Fruit fly (Drosophila melanogaster): ENCODE measurements around the gene OdsH.
A peak's percentile ranks its signal among the peaks of the same experiment; 100 is the strongest.

The OdsH gene

dm6 chrX:17768130-17768697 lies 22.6 kb upstream of the OdsH start, which contains the start of gene unc-4 (continued):
- TF ChIP-seq H15 (GFP tag; IDR thresholded peaks at IDR 0.05) (no peak), Dll (GFP tag; IDR thresholded peaks at IDR 0.05; ENCODE audit: partially characterized antibody) (0 out of 4 replicates have a peak, but pooled peaks have one; percentile 29), Nf-YB (GFP tag; optimal IDR thresholded peaks at IDR 0.05) (peak; percentile 99), slou (GFP tag; optimal IDR thresholded peaks at IDR 0.05) (no peak), CG33213 (GFP tag; optimal IDR thresholded peaks at IDR 0.05) (no peak), Opbp (GFP tag; IDR thresholded peaks at IDR 0.05; ENCODE audit: partially characterized antibody) (peak; percentile 11; the same call in 1 of the 3 replicates), Vsx1 (GFP tag; optimal IDR thresholded peaks at IDR 0.05) (peak; percentile 34), CG8478 (optimal IDR thresholded peaks at IDR 0.05) (peak; percentile 100), grn (GFP tag; optimal IDR thresholded peaks at IDR 0.05) (no peak), CG5953 (GFP tag; IDR thresholded peaks at IDR 0.05) (no peak), nmo (GFP tag; optimal IDR thresholded peaks at IDR 0.05) (peak; percentile 68), CG4360 (GFP tag; IDR thresholded peaks at IDR 0.05) (peak; percentile 94), CG7745 (tag; optimal IDR thresholded peaks at IDR 0.05) (no peak), CG1529 (GFP tag; optimal IDR thresholded peaks at IDR 0.05) (no peak), schlank (tag; optimal IDR thresholded peaks at IDR 0.05) (no peak), prd (optimal IDR thresholded peaks at IDR 0.05) (no peak), prd (GFP tag; IDR thresholded peaks at IDR 0.05) (no peak; the same call in 2 of the 3 replicates), MESR4 (GFP tag; optimal IDR thresholded peaks at IDR 0.05) (no peak), cg (GFP tag; optimal IDR thresholded peaks at IDR 0.05) (peak; percentile 80), abd-A (tag; optimal IDR thresholded peaks at IDR 0.05) (peak; percentile 97), HmgZ (tag; optimal IDR thresholded peaks at IDR 0.05) (peak; percentile 45), sob (GFP tag; IDR thresholded peaks at IDR 0.05) (no peak), Jarid2 (GFP tag; optimal IDR thresholded peaks at IDR 0.05) (peak; percentile 82), CG42726 (GFP tag; IDR thresholded peaks at IDR 0.05; ENCODE audit: partially characterized antibody) (peak; percentile 40; the same call in 1 of the 2 replicates), tll (GFP tag; optimal IDR thresholded peaks at IDR 0.05) (peak; percentile 63 to 98), CG13424 (tag; optimal IDR thresholded peaks at IDR 0.05) (no peak), CG11504 (tag; optimal IDR thresholded peaks at IDR 0.05) (no peak), stc (GFP tag; IDR thresholded peaks at IDR 0.05) (peak; percentile 17; the same call in 1 of the 2 replicates), Antp (GFP tag; optimal IDR thresholded peaks at IDR 0.05) (no peak), CG2889 (GFP tag; IDR thresholded peaks at IDR 0.05) (no peak), CG15269 (tag; optimal IDR thresholded peaks at IDR 0.05) (no peak), ap (GFP tag; IDR thresholded peaks at IDR 0.05) (no peak), CG4282 (GFP tag; optimal IDR thresholded peaks at IDR 0.05) (no peak), chif (GFP tag; optimal IDR thresholded peaks at IDR 0.05) (peak in 1 of 2 experiments; percentile 15), ken (GFP tag; IDR thresholded peaks at IDR 0.05) (no peak), Doc2 (GFP tag; IDR thresholded peaks at IDR 0.05) (no peak), ham (GFP tag; IDR thresholded peaks at IDR 0.05) (no peak), tin (GFP tag; optimal IDR thresholded peaks at IDR 0.05) (no peak), CG17186 (GFP tag; optimal IDR thresholded peaks at IDR 0.05) (no peak), CG31388 (GFP tag; optimal IDR thresholded peaks at IDR 0.05) (no peak), dan (GFP tag; IDR thresholded peaks at IDR 0.05) (no peak), Sry-β (GFP tag; optimal IDR thresholded peaks at IDR 0.05) (no peak), scrt (GFP tag; optimal IDR thresholded peaks at IDR 0.05) (peak; percentile 18), Deaf1 (tag; optimal IDR thresholded peaks at IDR 0.05) (peak; percentile 62), zen (tag; optimal IDR thresholded peaks at IDR 0.05) (peak; percentile 19), Myb (GFP tag; optimal IDR thresholded peaks at IDR 0.05) (no peak), CG7987 (GFP tag; optimal IDR thresholded peaks at IDR 0.05) (no peak), CG12769 (tag; optimal IDR thresholded peaks at IDR 0.05) (no peak), fd102C (GFP tag; optimal IDR thresholded peaks at IDR 0.05) (no peak), pnt (GFP tag; optimal IDR thresholded peaks at IDR 0.05) (no peak)
